Worm (Caenorhabditis elegans): Measurements from ENCODE around the gene rhgf-1.

Gene rhgf-1

ce11 chrX:10675376-10675775 lies 36.3 kb downstream of the rhgf-1 start:
- TF ChIP-seq B0310.2 (tag; optimal IDR thresholded peaks at IDR 0.05) (no peak), F13C5.2 (tag; optimal IDR thresholded peaks at IDR 0.05) (no peak), sea-1 (GFP tag; conservative IDR thresholded peaks at IDR 0.05) (no peak), tbx-37 (GFP tag; conservative IDR thresholded peaks at IDR 0.05) (no peak), aly-1 (tag; optimal IDR thresholded peaks at IDR 0.05) (no peak), ceh-13 (GFP tag; optimal IDR thresholded peaks at IDR 0.05) (no peak), pes-1 (GFP tag; IDR thresholded peaks at IDR 0.05) (no peak), tbx-11 (GFP tag; IDR thresholded peaks at IDR 0.05) (no peak), hnd-1 (tag; optimal IDR thresholded peaks at IDR 0.05) (no peak), ets-7 (tag; optimal IDR thresholded peaks at IDR 0.05) (no peak), tra-4 (tag; optimal IDR thresholded peaks at IDR 0.05) (no peak), scrt-1 (GFP tag; IDR thresholded peaks at IDR 0.05) (no peak), hmbx-1 (tag; optimal IDR thresholded peaks at IDR 0.05) (no peak), ceh-36 (tag; optimal IDR thresholded peaks at IDR 0.05) (no peak)

ce11 chrX:10674199-10674598 lies 37.5 kb downstream of the rhgf-1 start, which contains the start of gene F13E6.2:
Gene F13E6.2, minus strand, starts transcription at chrX:10674299.
- TF ChIP-seq B0310.2 (tag; optimal IDR thresholded peaks at IDR 0.05) (no peak), hnd-1 (tag; optimal IDR thresholded peaks at IDR 0.05) (no peak), tbx-37 (GFP tag; conservative IDR thresholded peaks at IDR 0.05) (no peak), scrt-1 (GFP tag; IDR thresholded peaks at IDR 0.05) (no peak), hmg-4 (GFP tag; optimal IDR thresholded peaks at IDR 0.05) (no peak), ets-7 (tag; optimal IDR thresholded peaks at IDR 0.05) (no peak), hmbx-1 (tag; optimal IDR thresholded peaks at IDR 0.05) (no peak), ceh-36 (tag; optimal IDR thresholded peaks at IDR 0.05) (no peak), pes-1 (GFP tag; IDR thresholded peaks at IDR 0.05) (no peak), aly-1 (tag; optimal IDR thresholded peaks at IDR 0.05) (no peak), flt-1 (GFP tag; IDR thresholded peaks at IDR 0.05) (no peak), F13C5.2 (tag; optimal IDR thresholded peaks at IDR 0.05) (no peak), ceh-13 (GFP tag; optimal IDR thresholded peaks at IDR 0.05) (no peak), tra-4 (tag; optimal IDR thresholded peaks at IDR 0.05) (no peak), sea-1 (GFP tag; conservative IDR thresholded peaks at IDR 0.05) (no peak), tbx-11 (GFP tag; IDR thresholded peaks at IDR 0.05) (no peak), ama-1 (optimal IDR thresholded peaks at IDR 0.05) (no peak)

DNA sequence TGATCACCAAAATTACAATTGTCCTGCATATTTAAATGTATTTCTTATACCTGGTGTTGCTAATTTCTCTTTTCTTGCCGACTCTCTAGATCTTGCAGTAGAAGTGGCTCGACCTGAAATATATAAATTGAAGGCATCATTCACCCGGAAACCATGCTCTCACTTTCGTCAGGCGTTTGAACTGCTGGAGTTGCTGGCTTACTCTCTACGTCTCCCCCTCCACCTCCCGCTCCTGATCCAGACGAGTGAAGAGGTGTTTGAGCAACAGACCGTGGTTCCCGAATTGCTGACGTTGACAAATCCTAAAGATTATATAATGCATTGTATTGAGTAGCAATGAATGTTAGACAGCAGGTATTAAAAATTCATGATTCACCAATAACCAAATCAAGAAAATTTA lies 41.5 kb downstream of the rhgf-1 start:
- TF ChIP-seq sea-1 (GFP tag; conservative IDR thresholded peaks at IDR 0.05) (no peak), B0310.2 (tag; optimal IDR thresholded peaks at IDR 0.05) (no peak), ama-1 (optimal IDR thresholded peaks at IDR 0.05) (no peak), aly-1 (tag; optimal IDR thresholded peaks at IDR 0.05) (no peak), hmg-4 (GFP tag; optimal IDR thresholded peaks at IDR 0.05) (no peak), flt-1 (GFP tag; IDR thresholded peaks at IDR 0.05) (no peak), hnd-1 (tag; optimal IDR thresholded peaks at IDR 0.05) (no peak), tbx-11 (GFP tag; IDR thresholded peaks at IDR 0.05) (no peak), scrt-1 (GFP tag; IDR thresholded peaks at IDR 0.05) (no peak), tra-4 (tag; optimal IDR thresholded peaks at IDR 0.05) (no peak), ets-7 (tag; optimal IDR thresholded peaks at IDR 0.05) (no peak), pes-1 (GFP tag; IDR thresholded peaks at IDR 0.05) (no peak), F13C5.2 (tag; optimal IDR thresholded peaks at IDR 0.05) (no peak), tbx-37 (GFP tag; conservative IDR thresholded peaks at IDR 0.05) (no peak), ceh-13 (GFP tag; optimal IDR thresholded peaks at IDR 0.05) (no peak), hmbx-1 (tag; optimal IDR thresholded peaks at IDR 0.05) (no peak), ceh-36 (tag; optimal IDR thresholded peaks at IDR 0.05) (no peak)

DNA sequence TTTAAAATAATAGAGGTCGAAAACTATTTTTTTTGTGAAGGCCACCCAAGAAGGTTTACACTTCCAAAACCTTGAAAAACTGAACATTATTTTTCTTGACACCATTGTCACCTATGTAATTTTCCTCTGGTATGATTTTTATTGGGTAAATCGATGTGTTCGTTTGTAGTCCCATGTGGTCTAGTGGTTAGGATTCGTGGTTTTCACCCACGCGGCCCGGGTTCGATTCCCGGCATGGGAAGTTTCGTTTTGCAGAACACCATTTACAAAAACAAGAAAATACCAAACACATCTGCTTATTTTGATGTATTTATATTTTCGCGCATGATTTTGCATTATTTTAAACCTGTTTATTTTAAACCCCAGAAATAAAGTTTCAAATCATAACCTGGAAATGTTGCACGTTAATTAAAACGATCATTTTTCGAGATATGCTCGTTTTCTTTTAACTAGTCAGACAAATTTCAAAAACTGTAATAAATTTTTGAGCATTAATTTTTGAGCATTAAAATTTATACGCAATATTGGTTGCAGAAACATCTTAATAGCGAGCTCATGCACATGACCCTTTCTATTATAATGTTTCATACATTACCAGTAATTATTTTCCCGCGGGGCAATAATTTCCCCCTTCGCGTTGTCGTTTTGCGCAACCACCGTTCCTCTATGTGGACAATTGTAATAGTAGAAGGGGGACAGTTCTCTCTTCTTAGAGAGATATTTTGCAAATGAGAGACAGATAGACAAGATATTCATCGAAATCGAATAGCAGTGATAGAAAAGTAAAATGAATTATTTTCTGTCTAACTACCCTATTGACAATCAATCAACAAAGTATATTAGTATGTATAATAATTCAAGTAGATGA lies 44.0 kb downstream of the rhgf-1 start:
- TF ChIP-seq aly-1 (tag; optimal IDR thresholded peaks at IDR 0.05) (no peak), hmbx-1 (tag; optimal IDR thresholded peaks at IDR 0.05) (no peak), ceh-36 (tag; optimal IDR thresholded peaks at IDR 0.05) (no peak), tbx-37 (GFP tag; conservative IDR thresholded peaks at IDR 0.05) (no peak), hmg-4 (GFP tag; optimal IDR thresholded peaks at IDR 0.05) (no peak), flt-1 (GFP tag; IDR thresholded peaks at IDR 0.05) (no peak), scrt-1 (GFP tag; IDR thresholded peaks at IDR 0.05) (no peak), tbx-11 (GFP tag; IDR thresholded peaks at IDR 0.05) (no peak), B0310.2 (tag; optimal IDR thresholded peaks at IDR 0.05) (no peak), sea-1 (GFP tag; conservative IDR thresholded peaks at IDR 0.05) (no peak), ets-7 (tag; optimal IDR thresholded peaks at IDR 0.05) (no peak), F13C5.2 (tag; optimal IDR thresholded peaks at IDR 0.05) (no peak), tra-4 (tag; optimal IDR thresholded peaks at IDR 0.05) (no peak), pes-1 (GFP tag; IDR thresholded peaks at IDR 0.05) (no peak), ceh-13 (GFP tag; optimal IDR thresholded peaks at IDR 0.05) (no peak), hnd-1 (tag; optimal IDR thresholded peaks at IDR 0.05) (no peak)

ce11 chrX:10666871-10667270 lies 44.8 kb downstream of the rhgf-1 start:
- TF ChIP-seq B0310.2 (tag; optimal IDR thresholded peaks at IDR 0.05) (no peak), tbx-11 (GFP tag; IDR thresholded peaks at IDR 0.05) (no peak), F13C5.2 (tag; optimal IDR thresholded peaks at IDR 0.05) (no peak), hmg-4 (GFP tag; optimal IDR thresholded peaks at IDR 0.05) (no peak), sea-1 (GFP tag; conservative IDR thresholded peaks at IDR 0.05) (no peak), ceh-13 (GFP tag; optimal IDR thresholded peaks at IDR 0.05) (no peak)

ce11 chrX:10664759-10665158 lies 46.9 kb downstream of the rhgf-1 start:
- TF ChIP-seq ets-7 (tag; optimal IDR thresholded peaks at IDR 0.05) (no peak), F13C5.2 (tag; optimal IDR thresholded peaks at IDR 0.05) (no peak), flt-1 (GFP tag; IDR thresholded peaks at IDR 0.05) (no peak), scrt-1 (GFP tag; IDR thresholded peaks at IDR 0.05) (no peak), hnd-1 (tag; optimal IDR thresholded peaks at IDR 0.05) (no peak), ceh-36 (tag; optimal IDR thresholded peaks at IDR 0.05) (no peak), ama-1 (optimal IDR thresholded peaks at IDR 0.05) (no peak), pes-1 (GFP tag; IDR thresholded peaks at IDR 0.05) (no peak), tra-4 (tag; optimal IDR thresholded peaks at IDR 0.05) (no peak), hmbx-1 (tag; optimal IDR thresholded peaks at IDR 0.05) (no peak), aly-1 (tag; optimal IDR thresholded peaks at IDR 0.05) (no peak), hmg-4 (GFP tag; optimal IDR thresholded peaks at IDR 0.05) (no peak)

DNA sequence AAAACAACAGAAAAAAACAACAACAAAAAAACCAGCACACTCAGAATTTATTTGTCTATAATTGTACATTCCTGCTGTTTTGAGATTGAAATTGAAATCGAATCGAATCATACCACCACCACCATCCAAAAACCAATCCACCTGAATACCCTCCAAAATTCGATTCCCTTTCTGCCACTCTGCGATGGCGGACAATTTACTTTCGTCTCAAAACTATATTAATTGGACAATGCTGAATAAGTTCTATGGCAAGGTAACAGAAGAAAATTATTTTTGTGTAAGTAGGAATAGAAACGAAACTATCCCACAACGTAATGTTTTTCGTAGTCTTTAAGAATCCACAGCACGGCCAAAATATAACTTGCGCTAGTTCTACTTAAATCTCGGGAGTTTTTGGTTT lies 52.2 kb downstream of the rhgf-1 start:
- TF ChIP-seq aly-1 (tag; optimal IDR thresholded peaks at IDR 0.05) (no peak), tbx-11 (GFP tag; IDR thresholded peaks at IDR 0.05) (no peak), tra-4 (tag; optimal IDR thresholded peaks at IDR 0.05) (no peak), B0310.2 (tag; optimal IDR thresholded peaks at IDR 0.05) (no peak), ceh-13 (GFP tag; optimal IDR thresholded peaks at IDR 0.05) (no peak), ceh-36 (tag; optimal IDR thresholded peaks at IDR 0.05) (no peak), ama-1 (optimal IDR thresholded peaks at IDR 0.05) (no peak), flt-1 (GFP tag; IDR thresholded peaks at IDR 0.05) (no peak), hnd-1 (tag; optimal IDR thresholded peaks at IDR 0.05) (no peak), F13C5.2 (tag; optimal IDR thresholded peaks at IDR 0.05) (no peak), sea-1 (GFP tag; conservative IDR thresholded peaks at IDR 0.05) (no peak), hmbx-1 (tag; optimal IDR thresholded peaks at IDR 0.05) (no peak), tbx-37 (GFP tag; conservative IDR thresholded peaks at IDR 0.05) (no peak), hmg-4 (GFP tag; optimal IDR thresholded peaks at IDR 0.05) (no peak), scrt-1 (GFP tag; IDR thresholded peaks at IDR 0.05) (no peak), pes-1 (GFP tag; IDR thresholded peaks at IDR 0.05) (no peak), ets-7 (tag; optimal IDR thresholded peaks at IDR 0.05) (no peak)
